Fruit fly (Drosophila melanogaster): ENCODE measurements around the gene tadr.

tadr gene

dm6 chr2L:21108759-21109282 lies 33.6 kb downstream of the tadr start (continued):
- TF ChIP-seq B-H2 (GFP tag; optimal IDR thresholded peaks at IDR 0.05) (no peak), Mes4 (GFP tag; optimal IDR thresholded peaks at IDR 0.05) (peak; percentile 31), Oaz (GFP tag; IDR thresholded peaks at IDR 0.05) (no peak), Lim3 (GFP tag; IDR thresholded peaks at IDR 0.05) (no peak), Ptx1 (GFP tag; IDR thresholded peaks at IDR 0.05) (no peak; the same call in 1 of the 2 replicates), CG32772 (GFP tag; IDR thresholded peaks at IDR 0.05) (no peak), CG4820 (GFP tag; optimal IDR thresholded peaks at IDR 0.05) (peak; percentile 76), CG6175 (GFP tag; IDR thresholded peaks at IDR 0.05) (no peak), Elba2 (GFP tag; optimal IDR thresholded peaks at IDR 0.05) (no peak), Scr (GFP tag; IDR thresholded peaks at IDR 0.05; ENCODE audit: partially characterized antibody) (no peak), CG1832 (GFP tag; optimal IDR thresholded peaks at IDR 0.05) (no peak), shn (GFP tag; optimal IDR thresholded peaks at IDR 0.05) (peak; percentile 65), Abd-B (GFP tag; optimal IDR thresholded peaks at IDR 0.05) (no peak), MESR4 (GFP tag; optimal IDR thresholded peaks at IDR 0.05) (no peak), CG32767 (GFP tag; IDR thresholded peaks at IDR 0.05) (peak; percentile 66; the same call in 1 of the 2 replicates), CG10654 (GFP tag; optimal IDR thresholded peaks at IDR 0.05) (peak; percentile 41), twi (tag; optimal IDR thresholded peaks at IDR 0.05) (peak; percentile 86), dpn (GFP tag; optimal IDR thresholded peaks at IDR 0.05) (peak; percentile 4 to 29), zfh1 (GFP tag; IDR thresholded peaks at IDR 0.05) (peak; percentile 78), CG11247 (GFP tag; IDR thresholded peaks at IDR 0.05) (no peak), CG16815 (GFP tag; optimal IDR thresholded peaks at IDR 0.05) (peak; percentile 21), CG18011 (GFP tag; optimal IDR thresholded peaks at IDR 0.05) (no peak), CG8478 (optimal IDR thresholded peaks at IDR 0.05) (no peak), sd (tag; optimal IDR thresholded peaks at IDR 0.05) (no peak), pb (GFP tag; optimal IDR thresholded peaks at IDR 0.05) (peak; percentile 26), CG3407 (GFP tag; optimal IDR thresholded peaks at IDR 0.05) (peak; percentile 39), CG11504 (tag; optimal IDR thresholded peaks at IDR 0.05) (peak; percentile 86), HLH3B (GFP tag; IDR thresholded peaks at IDR 0.05) (0 out of 2 replicates have a peak, but pooled peaks have one; percentile 44), CG30020 (tag; optimal IDR thresholded peaks at IDR 0.05) (peak; percentile 44), mam (GFP tag; optimal IDR thresholded peaks at IDR 0.05) (no peak), ase (GFP tag; IDR thresholded peaks at IDR 0.05) (no peak), CoRest (tag; optimal IDR thresholded peaks at IDR 0.05) (peak; percentile 75), CG9609 (GFP tag; optimal IDR thresholded peaks at IDR 0.05) (no peak), CG12236 (GFP tag; optimal IDR thresholded peaks at IDR 0.05) (peak; percentile 2), HHEX (GFP tag; optimal IDR thresholded peaks at IDR 0.05) (peak; percentile 15), schlank (tag; optimal IDR thresholded peaks at IDR 0.05) (no peak), E2f1 (GFP tag; IDR thresholded peaks at IDR 0.05) (0 out of 2 replicates have a peak, but pooled peaks have one; percentile 32), toy (GFP tag; IDR thresholded peaks at IDR 0.05) (no peak), Pdp1 (GFP tag; optimal IDR thresholded peaks at IDR 0.05) (peak; percentile 31 to 40), D (optimal IDR thresholded peaks at IDR 0.05) (no peak), D (GFP tag; optimal IDR thresholded peaks at IDR 0.05) (peak; percentile 60), Max (GFP tag; optimal IDR thresholded peaks at IDR 0.05) (peak; percentile 81), Lpt (GFP tag; optimal IDR thresholded peaks at IDR 0.05) (no peak), CG7745 (tag; optimal IDR thresholded peaks at IDR 0.05) (no peak), knrl (GFP tag; IDR thresholded peaks at IDR 0.05; ENCODE audit: partially characterized antibody) (no peak), ara (GFP tag; IDR thresholded peaks at IDR 0.05) (peak; percentile 64; the same call in 1 of the 2 replicates), CG9215 (GFP tag; IDR thresholded peaks at IDR 0.05) (no peak), CG7987 (GFP tag; optimal IDR thresholded peaks at IDR 0.05) (no peak), en (GFP tag; optimal IDR thresholded peaks at IDR 0.05) (peak; percentile 30), Doc3 (GFP tag; IDR thresholded peaks at IDR 0.05; ENCODE audit: partially characterized antibody) (no peak), CG2199 (GFP tag; IDR thresholded peaks at IDR 0.05) (no peak; the same call in 2 of the 3 replicates)

All from whole organism, embryonic.